Fruit fly (Drosophila melanogaster): ENCODE results near the gene CG9312.

Gene CG9312

dm6 chr3R:13812736-13813250, 47.2 kb downstream of the CG9312 start, which contains the start of the genes tal-1A, tal-2A, tal-3A and tal-AA (continued):
- TF ChIP-seq ci (GFP tag; IDR thresholded peaks at IDR 0.05) (peak; percentile 84), insv (GFP tag; optimal IDR thresholded peaks at IDR 0.05) (no peak), bbx (GFP tag; IDR thresholded peaks at IDR 0.05; ENCODE audit: partially characterized antibody) (peak; percentile 31; the same call in 1 of the 2 replicates), Scr (GFP tag; IDR thresholded peaks at IDR 0.05; ENCODE audit: partially characterized antibody) (peak; percentile 49; the same call in 1 of the 2 replicates), gro (GFP tag; optimal IDR thresholded peaks at IDR 0.05) (peak; percentile 3), CG32532 (GFP tag; IDR thresholded peaks at IDR 0.05) (peak; percentile 81; the same call in 1 of the 2 replicates), CG30020 (tag; optimal IDR thresholded peaks at IDR 0.05) (no peak), CG10565 (GFP tag; optimal IDR thresholded peaks at IDR 0.05) (no peak), CG7987 (GFP tag; optimal IDR thresholded peaks at IDR 0.05) (no peak), HLH4C (GFP tag; IDR thresholded peaks at IDR 0.05; ENCODE audit: partially characterized antibody) (0 out of 3 replicates have a peak, but pooled peaks have one; percentile 7), row (GFP tag; IDR thresholded peaks at IDR 0.05) (peak; percentile 15; the same call in 1 of the 3 replicates), shn (GFP tag; optimal IDR thresholded peaks at IDR 0.05) (no peak), CG17359 (tag; optimal IDR thresholded peaks at IDR 0.05) (no peak), CG6254 (GFP tag; optimal IDR thresholded peaks at IDR 0.05) (peak; percentile 51), CG6175 (GFP tag; IDR thresholded peaks at IDR 0.05) (no peak), zfh2 (GFP tag; optimal IDR thresholded peaks at IDR 0.05) (no peak), tio (GFP tag; optimal IDR thresholded peaks at IDR 0.05) (no peak), ac (GFP tag; optimal IDR thresholded peaks at IDR 0.05) (peak; percentile 81), Vsx1 (GFP tag; optimal IDR thresholded peaks at IDR 0.05) (peak; percentile 30), CG1832 (GFP tag; optimal IDR thresholded peaks at IDR 0.05) (peak; percentile 81), CG1529 (GFP tag; optimal IDR thresholded peaks at IDR 0.05) (peak; percentile 18), sqz (GFP tag; optimal IDR thresholded peaks at IDR 0.05) (peak; percentile 58), Stat92E (GFP tag; optimal IDR thresholded peaks at IDR 0.05) (peak in 1 of 3 experiments; percentile 57), CG5180 (GFP tag; optimal IDR thresholded peaks at IDR 0.05) (peak; percentile 82), da (GFP tag; optimal IDR thresholded peaks at IDR 0.05) (no peak), CG13287 (GFP tag; IDR thresholded peaks at IDR 0.05; ENCODE audit: partially characterized antibody) (peak; percentile 74), grn (GFP tag; optimal IDR thresholded peaks at IDR 0.05) (peak; percentile 14), ken (GFP tag; IDR thresholded peaks at IDR 0.05) (0 out of 3 replicates have a peak, but pooled peaks have one; percentile 19), ssp (GFP tag; IDR thresholded peaks at IDR 0.05) (no peak), CG14014 (GFP tag; IDR thresholded peaks at IDR 0.05) (peak; percentile 30; the same call in 1 of the 2 replicates), CG31365 (tag; optimal IDR thresholded peaks at IDR 0.05) (peak; percentile 38), twi (tag; optimal IDR thresholded peaks at IDR 0.05) (peak; percentile 19), dmrt99B (tag; optimal IDR thresholded peaks at IDR 0.05) (no peak), Abd-B (GFP tag; optimal IDR thresholded peaks at IDR 0.05) (no peak), Blimp-1 (GFP tag; optimal IDR thresholded peaks at IDR 0.05) (peak; percentile 38), nom (GFP tag; optimal IDR thresholded peaks at IDR 0.05) (peak; percentile 55), jing (GFP tag; optimal IDR thresholded peaks at IDR 0.05) (no peak), C15 (GFP tag; IDR thresholded peaks at IDR 0.05) (no peak), Med (GFP tag) (peak; percentile 81), zen2 (GFP tag; IDR thresholded peaks at IDR 0.05; ENCODE audit: partially characterized antibody) (peak; percentile 88), CG2120 (GFP tag; optimal IDR thresholded peaks at IDR 0.05) (no peak), CG12942 (GFP tag; optimal IDR thresholded peaks at IDR 0.05) (no peak), Hand (GFP tag; optimal IDR thresholded peaks at IDR 0.05) (no peak), ap (GFP tag; IDR thresholded peaks at IDR 0.05) (no peak), nerfin-1 (tag; optimal IDR thresholded peaks at IDR 0.05) (no peak), unpg (GFP tag; optimal IDR thresholded peaks at IDR 0.05) (peak; percentile 6), CG10431 (GFP tag; optimal IDR thresholded peaks at IDR 0.05) (peak; percentile 41), cwo (GFP tag; optimal IDR thresholded peaks at IDR 0.05) (peak; percentile 49)

Data from whole organism, embryonic.